Fruit fly (Drosophila melanogaster) ovary, adult (tissue): ENCODE measurements around the gene nerfin-1.
A peak's percentile ranks its signal among the peaks of the same experiment; 100 is the strongest.
"Not testable (repeated sequence)": the region's sequence is repeated elsewhere in the genome, so short reads cannot be mapped to it uniquely, and the experiment has no call there.

ENCODE experiments used
- CG17801 ChIP-seq: fragments of 200-800 bp; optimal IDR thresholded peaks from 2 replicates; lab custom pipeline; 2019; ENCODE audit warnings: missing biosample characterization, mild to moderate bottlenecking, missing genetic modification characterization, moderate library complexity; ENCODE audit not compliant: partially characterized antibody

nerfin-1 gene

DNA sequence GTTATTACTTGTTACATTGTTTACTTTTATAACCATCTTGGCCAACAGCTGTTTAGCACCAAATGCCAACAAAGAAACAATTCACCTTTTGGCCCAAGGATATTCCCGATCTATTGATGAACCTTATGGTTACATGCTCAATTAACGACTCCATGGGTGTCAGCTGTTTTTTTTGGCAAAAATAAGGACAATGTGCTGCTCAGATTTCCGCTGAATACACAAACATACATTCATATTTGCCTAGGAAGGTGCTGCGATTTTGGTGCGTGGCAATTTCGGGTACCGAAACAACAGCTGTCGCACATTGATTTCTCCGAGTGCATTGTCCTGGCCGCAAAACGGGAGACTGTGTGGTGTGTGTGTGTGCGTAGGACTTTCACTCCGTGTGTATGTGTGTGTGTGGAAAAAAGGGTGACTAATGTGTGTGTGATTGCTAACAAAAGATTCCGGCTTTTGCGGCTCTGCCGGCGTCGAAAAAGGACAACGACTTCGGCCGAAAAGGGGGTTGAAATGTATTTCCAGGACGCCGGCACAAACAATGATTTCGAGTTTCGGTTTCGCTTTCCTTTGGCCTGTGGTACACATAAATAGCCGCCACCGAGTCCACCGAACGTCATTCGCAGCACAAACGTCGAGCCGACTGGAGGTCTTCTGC lies at the start of gene nerfin-1:
nerfin-1 (plus strand) TSS at position 605 of the 655 bp plus-strand sequence.
- TF ChIP-seq CG17801 (GFP tag; lab: Kevin White, UChicago) = no peak

DNA sequence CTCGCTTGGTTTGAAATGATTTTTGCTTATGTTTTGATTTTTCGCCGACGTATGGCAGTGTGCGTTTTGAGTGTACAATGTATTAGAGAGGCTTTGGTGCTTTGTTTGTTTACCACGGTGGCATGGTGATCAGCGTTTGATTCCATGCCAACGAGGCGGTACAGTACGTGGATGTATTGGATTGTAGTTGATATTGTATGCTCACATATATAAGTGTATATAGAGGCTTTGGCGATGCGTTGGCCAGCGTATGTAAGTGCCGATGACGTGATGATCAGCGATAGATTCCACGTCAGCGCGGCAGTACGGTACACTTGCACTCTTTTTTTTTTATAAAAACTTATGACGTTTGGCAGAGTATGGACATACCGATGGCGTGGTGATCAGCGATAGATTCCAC lies 43.8 kb upstream of the nerfin-1 start, which contains the start of gene CG12502:
CG12502 (plus strand) TSS at position 301 of the 400 bp plus-strand sequence.
- not testable (repeated sequence) for TF ChIP-seq CG17801 (GFP tag; lab: Kevin White, UChicago)

DNA sequence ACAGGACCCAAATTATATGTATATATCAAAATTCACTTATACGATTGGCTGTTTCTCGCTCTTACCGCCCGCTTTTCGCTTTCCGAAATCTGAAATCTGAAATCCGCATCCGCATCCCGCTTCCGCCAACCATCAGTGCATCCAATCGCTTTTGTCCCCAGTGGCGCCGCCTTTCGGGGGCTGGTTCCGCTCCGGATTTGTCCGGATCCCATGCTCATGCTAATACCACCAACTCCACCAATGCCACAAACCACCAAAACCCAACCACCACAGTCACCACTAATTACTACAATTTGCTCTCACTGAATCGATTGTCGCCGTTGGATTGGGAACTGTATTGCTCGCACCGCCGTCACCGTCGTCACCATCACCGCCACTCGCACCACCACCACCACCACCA lies 40.1 kb upstream of the nerfin-1 start:
- TF ChIP-seq CG17801 (GFP tag; lab: Kevin White, UChicago) = no peak

DNA sequence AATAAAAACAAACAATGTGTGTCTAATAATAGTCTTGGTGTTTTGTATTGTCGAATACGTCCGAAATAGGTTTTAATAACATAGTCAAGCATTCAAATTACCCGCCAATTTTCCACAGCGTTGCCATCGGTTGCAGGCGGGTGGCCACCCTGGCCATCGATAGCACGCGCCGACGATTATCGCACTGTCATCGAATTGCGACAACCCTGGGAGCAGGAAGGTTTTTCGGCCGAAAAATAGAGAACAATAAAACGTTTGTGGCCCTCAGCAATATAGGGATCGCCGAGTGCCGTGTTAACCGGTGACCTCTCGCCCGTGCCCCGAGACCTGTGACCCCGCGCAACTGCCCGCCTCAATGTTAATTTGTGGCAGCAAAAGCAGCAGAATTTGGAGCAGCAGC lies 37.2 kb upstream of the nerfin-1 start, which contains the start of gene Usp10:
Usp10 (plus strand) TSS at position 187 of the 400 bp plus-strand sequence.
- TF ChIP-seq CG17801 (GFP tag; lab: Kevin White, UChicago) = no peak

DNA sequence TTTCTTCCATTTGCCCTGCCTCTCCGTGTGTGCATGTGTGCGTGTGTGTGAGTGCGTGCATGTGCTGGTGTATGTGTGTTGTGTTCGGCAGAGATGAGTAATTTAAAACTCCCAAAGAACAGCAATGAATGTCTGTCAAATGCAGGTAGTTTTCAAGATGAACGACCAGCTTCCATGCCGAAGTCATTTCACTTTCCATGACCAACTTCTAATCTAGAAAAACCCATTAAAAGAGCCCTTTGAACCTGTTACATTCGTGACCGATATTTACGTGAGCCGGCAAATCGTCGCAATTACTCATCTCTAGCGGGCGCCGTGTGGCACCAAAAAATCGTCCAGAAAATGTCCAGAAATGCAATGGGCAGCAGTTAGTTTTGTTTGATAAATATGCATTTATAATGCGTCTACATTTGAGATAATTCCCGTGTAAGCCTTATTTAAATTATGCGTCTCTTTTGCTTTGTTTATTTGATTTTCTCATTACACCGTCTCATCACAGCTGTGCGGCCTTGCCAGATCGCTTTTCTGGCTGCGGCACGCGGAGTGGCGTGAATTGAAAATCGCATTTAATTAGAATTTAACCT lies 36.4 kb upstream of the nerfin-1 start:
- TF ChIP-seq CG17801 (GFP tag; lab: Kevin White, UChicago) = no peak

DNA sequence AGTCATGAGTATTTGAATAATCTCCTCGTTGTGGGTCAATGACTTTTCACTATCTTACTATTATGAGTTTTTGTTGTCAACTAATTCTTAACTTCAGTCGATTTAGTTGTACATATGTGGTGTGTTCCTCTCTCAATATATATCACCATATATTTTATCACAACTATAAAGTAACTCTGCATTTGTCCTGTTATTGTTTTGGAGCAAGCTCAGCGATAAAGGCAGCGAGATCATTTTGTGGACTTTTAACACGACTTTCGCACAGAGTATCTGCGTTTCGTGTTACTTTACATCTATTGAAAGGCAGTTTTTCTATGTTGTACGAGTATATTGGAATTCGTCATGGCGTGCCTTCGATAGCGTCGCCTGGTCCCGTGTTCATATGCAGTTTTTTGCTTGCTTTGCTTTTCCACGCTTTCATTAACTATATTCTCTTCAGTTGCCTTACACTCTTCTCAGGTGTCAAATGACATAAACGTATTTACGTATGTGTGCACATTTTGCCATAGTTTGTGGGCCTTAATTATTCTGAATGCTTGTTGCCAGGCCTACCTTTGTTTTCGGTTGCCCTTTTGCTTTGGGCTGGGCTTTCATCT lies 33.4 kb upstream of the nerfin-1 start:
- TF ChIP-seq CG17801 (GFP tag; lab: Kevin White, UChicago) = no peak

DNA sequence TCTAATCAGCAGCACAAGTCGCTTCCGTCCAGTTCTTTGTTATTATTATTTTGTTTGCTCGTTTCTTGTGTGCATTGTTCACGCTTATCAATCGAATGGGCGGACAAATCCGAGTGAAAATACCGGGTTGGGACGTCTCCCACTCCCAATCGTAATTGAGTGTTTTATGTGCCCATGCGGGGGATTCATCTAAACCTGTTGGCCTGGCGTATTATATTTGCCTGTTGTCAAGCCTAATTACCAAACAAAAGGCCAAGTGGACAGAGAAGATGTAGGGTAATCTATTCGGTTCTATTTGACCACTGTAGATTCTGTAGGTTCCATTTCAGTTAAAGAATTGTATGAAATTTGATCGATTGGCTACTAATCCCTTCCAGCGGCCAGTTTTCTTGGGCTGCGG lies 32.8 kb upstream of the nerfin-1 start:
- TF ChIP-seq CG17801 (GFP tag; lab: Kevin White, UChicago) = no peak

DNA sequence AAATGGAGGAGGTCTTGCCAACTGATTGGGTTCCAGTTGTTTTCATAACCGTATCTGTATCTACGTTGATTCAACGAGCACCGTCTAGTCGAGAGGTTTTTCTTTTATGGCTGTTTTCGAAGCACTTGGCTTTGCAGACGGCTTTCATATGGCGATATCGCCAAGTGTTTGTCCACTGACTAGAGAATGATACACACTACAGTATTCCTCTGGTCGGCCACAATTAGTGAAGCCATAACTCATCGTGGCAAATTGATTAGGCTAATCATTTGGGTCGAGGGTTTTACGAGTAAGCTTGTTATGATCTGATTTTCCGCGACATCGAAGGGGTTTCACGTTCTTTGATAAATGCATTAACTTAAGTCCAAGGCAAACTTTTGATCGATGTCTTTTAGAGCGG lies 32.3 kb upstream of the nerfin-1 start:
- TF ChIP-seq CG17801 (GFP tag; lab: Kevin White, UChicago) = no peak

DNA sequence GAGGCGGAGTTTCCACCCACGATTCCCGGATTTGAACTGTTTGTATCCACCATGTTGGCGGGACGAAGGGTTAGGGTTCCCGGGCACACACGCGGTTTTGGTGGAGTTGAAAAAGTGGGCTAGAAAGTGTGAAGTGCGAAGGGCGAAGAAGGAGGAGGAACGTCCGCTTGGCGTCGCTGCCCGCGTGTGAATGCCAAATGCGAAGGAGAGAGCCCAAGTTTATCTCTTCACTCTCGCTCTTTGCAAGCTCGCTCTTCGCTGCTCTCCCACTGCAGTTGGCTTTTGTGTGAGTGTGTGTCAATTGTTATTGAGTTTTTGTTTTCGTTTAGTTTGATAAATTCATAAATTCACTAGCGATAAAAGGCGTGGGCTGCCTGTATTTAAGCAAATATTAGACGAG lies 28.1 kb upstream of the nerfin-1 start:
- TF ChIP-seq CG17801 (GFP tag; lab: Kevin White, UChicago) = peak; percentile 69

DNA sequence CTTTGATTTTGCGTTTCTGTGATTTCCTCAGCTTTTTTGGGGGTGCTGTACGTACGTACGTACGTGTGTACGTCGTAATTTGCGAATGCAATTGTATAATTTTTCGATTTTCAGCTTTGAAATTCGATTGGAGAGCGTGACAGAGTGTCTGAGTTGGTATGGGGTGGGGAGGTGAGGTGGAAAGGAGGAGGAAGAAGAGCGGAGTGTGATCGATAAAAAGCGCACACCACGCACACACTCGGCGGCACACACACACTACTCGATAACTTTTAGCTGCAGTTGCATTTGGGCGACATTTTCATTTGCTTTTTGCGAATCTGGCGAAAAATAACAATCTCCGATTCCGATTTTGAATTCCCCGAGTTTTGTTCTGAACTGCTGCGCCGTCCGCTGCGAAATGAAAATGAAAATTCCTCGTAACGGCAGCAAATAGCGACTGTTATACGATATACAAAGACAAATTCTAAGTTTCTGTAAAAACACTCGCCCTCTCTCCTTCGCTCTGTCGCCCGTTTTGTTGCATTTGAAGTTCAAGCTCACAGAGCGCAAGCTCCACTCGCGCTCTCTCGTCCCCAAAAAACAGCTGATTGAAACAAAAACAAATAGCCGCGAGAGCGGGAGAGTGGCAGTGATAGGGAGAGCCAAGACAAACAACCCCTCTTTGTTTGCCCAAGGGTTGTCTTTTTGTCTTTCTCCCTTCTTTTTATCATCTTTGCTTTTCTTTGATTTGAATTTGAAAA lies 27.2 kb upstream of the nerfin-1 start, which contains the start of gene CG13907:
CG13907 (minus strand) TSS at position 518 of the 740 bp plus-strand sequence.
- TF ChIP-seq CG17801 (GFP tag; lab: Kevin White, UChicago) = no peak

DNA sequence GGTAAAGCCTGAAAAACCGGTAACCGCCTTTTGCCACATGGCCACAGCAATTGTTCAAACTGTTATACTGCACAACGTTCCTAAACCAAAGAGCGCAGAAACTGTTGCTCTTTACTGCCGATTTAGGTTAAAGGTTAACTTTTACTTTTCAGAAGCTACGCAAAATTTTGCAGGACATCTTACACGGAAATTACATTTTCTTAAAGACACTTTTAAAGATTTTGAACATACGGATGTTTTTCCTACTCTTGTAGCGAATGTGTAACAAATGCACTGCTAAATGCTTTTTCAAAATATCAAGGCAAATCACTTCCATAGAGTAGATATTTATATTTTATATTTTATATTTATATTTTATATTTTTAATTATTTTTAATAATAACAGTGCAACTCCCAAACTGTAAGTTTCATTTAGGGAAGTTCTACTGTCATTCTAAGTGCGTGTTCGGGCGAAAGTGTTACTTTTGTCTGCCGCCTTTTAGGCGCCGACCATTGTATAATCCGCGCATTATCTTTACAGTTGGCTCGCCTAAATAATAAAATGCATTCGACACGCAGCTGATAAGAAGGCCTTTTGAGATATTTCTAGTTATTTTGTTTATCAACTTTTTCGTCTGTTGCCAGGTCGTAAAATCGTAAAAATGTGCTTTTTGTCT lies 26.5 kb upstream of the nerfin-1 start:
- no peak for TF ChIP-seq CG17801 (GFP tag; lab: Kevin White, UChicago)

DNA sequence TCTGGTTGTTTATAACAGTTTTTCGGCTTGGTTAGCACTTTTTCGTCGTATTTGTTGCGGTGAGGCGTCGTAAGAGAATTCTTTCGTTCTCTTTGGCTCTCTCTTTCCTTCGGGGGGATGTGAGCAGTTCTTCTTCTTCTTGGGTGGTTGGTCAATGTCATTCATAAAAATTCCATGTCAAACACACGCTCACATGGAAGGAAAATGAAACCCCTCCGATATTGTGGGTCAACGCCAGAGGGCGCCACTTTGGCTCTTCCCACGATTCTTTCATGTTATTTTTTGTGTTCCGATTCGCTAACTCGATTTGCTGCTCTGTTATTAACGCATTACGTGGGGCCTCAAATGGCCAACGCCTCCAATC lies 26.0 kb upstream of the nerfin-1 start:
- no peak for TF ChIP-seq CG17801 (GFP tag; lab: Kevin White, UChicago)

DNA sequence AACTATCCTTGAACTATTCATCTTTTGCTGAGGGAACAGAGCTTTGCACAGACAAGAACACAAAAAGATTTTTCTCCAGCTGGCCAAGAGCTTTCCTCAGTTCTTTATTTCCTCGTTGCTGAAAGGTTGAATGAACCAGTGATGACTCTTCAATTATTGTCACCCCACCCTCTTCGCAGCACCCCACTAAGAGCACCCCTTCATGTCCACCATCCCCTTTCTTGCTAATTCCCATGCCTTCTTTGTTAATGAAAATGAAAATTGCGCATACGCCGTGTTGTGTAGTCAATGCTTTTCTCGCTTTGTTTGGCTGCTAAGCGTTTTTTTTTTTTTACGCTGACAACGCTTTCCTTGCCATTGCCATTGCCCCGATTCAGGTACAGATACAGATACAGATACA lies 25.1 kb upstream of the nerfin-1 start:
- TF ChIP-seq CG17801 (GFP tag; lab: Kevin White, UChicago) = no peak

DNA sequence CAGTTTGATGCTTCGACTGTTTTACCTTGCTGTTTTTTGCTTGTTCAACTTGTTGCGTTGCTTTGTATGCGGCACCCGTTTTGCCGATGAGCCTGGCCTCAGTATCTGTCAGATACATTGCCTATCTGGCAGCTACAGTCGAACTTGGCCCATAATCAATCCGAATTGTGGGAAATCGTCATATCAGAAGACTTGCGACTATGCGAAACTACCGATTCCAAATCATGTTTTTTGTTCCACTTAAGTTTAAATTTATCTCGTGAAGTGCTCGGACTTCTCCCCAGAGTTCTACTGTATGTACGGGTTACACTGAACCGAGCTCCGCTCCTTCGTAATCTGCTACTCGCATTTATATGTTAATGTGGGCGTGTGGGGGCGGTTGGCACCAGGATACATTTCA lies 24.7 kb upstream of the nerfin-1 start:
- no peak for TF ChIP-seq CG17801 (GFP tag; lab: Kevin White, UChicago)

DNA sequence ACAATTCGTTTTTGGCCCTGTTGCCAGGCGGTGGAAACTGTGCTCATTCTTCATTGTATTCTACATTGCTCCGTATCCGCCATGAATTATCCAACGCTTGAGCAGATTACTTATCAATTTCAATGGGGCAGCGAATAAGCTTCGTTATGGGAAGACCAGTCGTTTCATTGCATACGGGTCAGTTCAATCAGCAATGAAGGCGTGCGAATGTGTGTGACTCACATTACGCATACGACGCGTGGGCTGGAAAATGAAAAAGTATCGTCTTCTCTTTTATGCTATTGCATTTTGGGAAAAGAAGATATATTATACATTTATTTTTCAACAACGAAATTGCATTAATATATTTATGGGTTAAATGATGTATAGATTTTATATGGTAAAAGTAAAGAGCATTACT lies 23.9 kb upstream of the nerfin-1 start:
- no peak for TF ChIP-seq CG17801 (GFP tag; lab: Kevin White, UChicago)
